Worm (Caenorhabditis elegans) whole organism, young adult: ENCODE measurements around the gene ZC250.4.

Experiments used
- T26A5.8 ChIP-seq: sonication (generic microtip); optimal IDR thresholded peaks from 2 replicates; lab custom pipeline; 2016; ENCODE audit warnings: missing genetic modification characterization, missing compliant biosample characterization
- dpl-1 ChIP-seq: fragments of 150-350 bp; optimal IDR thresholded peaks from 2 replicates; lab custom pipeline; 2014; ENCODE audit warnings: missing biosample characterization, missing genetic modification reagents, missing genetic modification characterization
- hrde-1 ChIP-seq: sonication (generic microtip); optimal IDR thresholded peaks from 2 replicates; lab custom pipeline; 2016; ENCODE audit warnings: missing genetic modification characterization, mild to moderate bottlenecking, missing compliant biosample characterization, moderate library complexity, missing genotype, missing genetic modification reagents, borderline replicate concordance
- lin-54 ChIP-seq: fragments of 200-800 bp; sonication (Bioruptor generic); optimal IDR thresholded peaks from 2 replicates; lab custom pipeline; 2018; ENCODE audit warnings: mild to moderate bottlenecking, missing genetic modification characterization, missing compliant biosample characterization
- pbrm-1 ChIP-seq: fragments of 200-800 bp; sonication (Bioruptor generic); IDR thresholded peaks from 2 replicates; pipeline ENCODE4 v1.3.6; 2022; ENCODE audit warnings: missing genetic modification reagents, missing genetic modification characterization, missing compliant biosample characterization
- tbx-9 ChIP-seq: sonication (generic microtip); optimal IDR thresholded peaks from 2 replicates; lab custom pipeline; 2016; ENCODE audit warnings: borderline replicate concordance, missing genetic modification characterization, inconsistent platforms, missing compliant biosample characterization
- tlf-1 ChIP-seq: fragments of 200-800 bp; sonication (Bioruptor generic); optimal IDR thresholded peaks from 2 replicates; lab custom pipeline; 2018; ENCODE audit warnings: mild to moderate bottlenecking, missing genetic modification characterization, missing compliant biosample characterization
- ztf-18 ChIP-seq: sonication (generic microtip); optimal IDR thresholded peaks from 2 replicates; lab custom pipeline; 2016; ENCODE audit warnings: missing genotype, mild to moderate bottlenecking, missing genetic modification characterization, missing compliant biosample characterization

- TF ChIP-seq dpl-1 (GFP tag; lab: Kevin White, UChicago) (no peak), tbx-9 (tag; lab: Kevin White, UChicago) (no peak), tlf-1 (no peak), hrde-1 (tag; lab: Kevin White, UChicago) (peak; percentile 57), lin-54 (GFP tag; lab: Kevin White, UChicago) (no peak), ztf-18 (tag; lab: Kevin White, UChicago) (no peak), pbrm-1 (GFP tag; lab: Robert Waterston, UW) (no peak), T26A5.8 (tag; lab: Kevin White, UChicago) (no peak)
These were observed 40.4 kb downstream of the ZC250.4 start for ce11 chrV:5772503-5772902.
